Worm (Caenorhabditis elegans) whole organism, mixed stage, embryonic: ENCODE data around the gene C50F4.16.

Experiments used
- ceh-39 ChIP-seq: fragments of 150-350 bp; optimal IDR thresholded peaks from 2 replicates; lab custom pipeline; 2014; ENCODE audit warnings: missing biosample characterization, missing genetic modification characterization
- elt-3 ChIP-seq: fragments of 150-350 bp; optimal IDR thresholded peaks from 2 replicates; lab custom pipeline; 2014; ENCODE audit warnings: missing biosample characterization, missing genetic modification characterization
- hlh-1 ChIP-seq: fragments of 150-350 bp; optimal IDR thresholded peaks from 2 replicates; lab custom pipeline; 2014; ENCODE audit warnings: missing biosample characterization, missing genetic modification reagents, missing genetic modification characterization
- lsy-2 ChIP-seq: fragments of 150-350 bp; optimal IDR thresholded peaks from 2 replicates; lab custom pipeline; 2014; ENCODE audit warnings: missing biosample characterization, missing genetic modification characterization
- mep-1 ChIP-seq: fragments of 150-350 bp; optimal IDR thresholded peaks from 2 replicates; lab custom pipeline; 2017; ENCODE audit warnings: missing biosample characterization, missing genetic modification reagents, missing genetic modification characterization, inconsistent platforms
- nhr-237 ChIP-seq: fragments of 150-350 bp; optimal IDR thresholded peaks from 2 replicates; lab custom pipeline; 2014; ENCODE audit warnings: missing biosample characterization, missing genetic modification characterization
- pha-4 ChIP-seq: fragments of 150-350 bp; optimal IDR thresholded peaks from 2 replicates; lab custom pipeline; 2018; ENCODE audit warnings: missing biosample characterization, missing genetic modification reagents, missing genetic modification characterization
- snpc-4 ChIP-seq: fragments of 150-350 bp; optimal IDR thresholded peaks from 2 replicates; lab custom pipeline; 2014; ENCODE audit warnings: missing biosample characterization, missing genetic modification characterization
- unc-62 ChIP-seq: fragments of 150-350 bp; optimal IDR thresholded peaks from 2 replicates; lab custom pipeline; 2014; ENCODE audit warnings: missing biosample characterization, missing genetic modification reagents, missing genetic modification characterization
- ztf-11 ChIP-seq: fragments of 150-350 bp; optimal IDR thresholded peaks from 2 replicates; lab custom pipeline; 2014; ENCODE audit warnings: missing biosample characterization, missing genetic modification characterization

DNA sequence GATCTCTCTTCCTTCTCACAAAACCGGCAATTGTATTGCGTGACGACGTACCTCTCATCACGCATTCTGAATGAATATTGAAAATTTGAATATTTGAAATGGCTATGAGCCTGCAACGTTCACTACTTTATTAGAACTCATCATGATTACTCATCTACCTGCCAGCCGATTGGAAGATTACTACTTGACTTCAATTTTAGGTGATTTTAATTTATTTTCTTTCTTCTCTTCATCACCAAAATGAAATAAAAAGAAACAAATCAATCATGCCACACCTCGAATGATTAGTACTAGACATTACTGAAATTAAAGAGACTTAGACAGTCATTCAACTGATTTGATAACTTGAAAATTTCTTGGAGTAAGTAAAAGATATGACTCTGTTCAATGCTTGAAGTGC lies 42.9 kb upstream of the C50F4.16 start:
- TF ChIP-seq mep-1 (tag; lab: Kevin White, UChicago) (no peak), unc-62 (GFP tag; lab: Kevin White, UChicago) (no peak), nhr-237 (tag; lab: Kevin White, UChicago) (no peak), pha-4 (tag; lab: Kevin White, UChicago) (no peak), snpc-4 (tag; lab: Kevin White, UChicago) (no peak), lsy-2 (tag; lab: Kevin White, UChicago) (no peak), hlh-1 (no peak), ztf-11 (no peak), elt-3 (tag; lab: Kevin White, UChicago) (no peak), ceh-39 (no peak)
